Fruit fly (Drosophila melanogaster) whole organism, embryonic: ENCODE measurements around the gene CG13699.

Experiments
- Bdp1 ChIP-seq: fragments of 200-800 bp; sonication (Bioruptor generic); optimal IDR thresholded peaks from 3 replicates; lab custom pipeline; 2016; ENCODE audit warnings: missing biosample characterization, missing genetic modification characterization
- C15 ChIP-seq: fragments of 200-800 bp; sonication (Bioruptor generic); IDR thresholded peaks from 3 replicates; pipeline ENCODE4 v1.3.6; 2022; ENCODE audit warnings: missing biosample characterization, missing genetic modification characterization
- CG10209 ChIP-seq: fragments of 200-800 bp; sonication (Bioruptor generic); optimal IDR thresholded peaks from 3 replicates; lab custom pipeline; 2017; ENCODE audit warnings: missing biosample characterization, mild to moderate bottlenecking, missing genetic modification characterization, missing genetic modification reagents
- CG10366 ChIP-seq: fragments of 200-800 bp; sonication (Bioruptor generic); IDR thresholded peaks from 2 replicates; pipeline ENCODE4 v1.3.6; 2022; ENCODE audit warnings: missing biosample characterization, missing genetic modification characterization
- CG12236 ChIP-seq: fragments of 200-800 bp; sonication (Bioruptor generic); optimal IDR thresholded peaks from 2 replicates; lab custom pipeline; 2016; ENCODE audit warnings: missing biosample characterization, missing genetic modification characterization
- CG12299 ChIP-seq: fragments of 200-800 bp; sonication (Bioruptor generic); optimal IDR thresholded peaks from 2 replicates; lab custom pipeline; 2018; ENCODE audit warnings: missing biosample characterization, mild to moderate bottlenecking, missing genetic modification characterization
- CG12391 ChIP-seq: fragments of 200-800 bp; sonication (Bioruptor generic); optimal IDR thresholded peaks from 3 replicates; lab custom pipeline; 2018; ENCODE audit warnings: missing biosample characterization, mild to moderate bottlenecking, missing genetic modification characterization, moderate library complexity
- CG12659 ChIP-seq: fragments of 200-800 bp; sonication (Bioruptor generic); optimal IDR thresholded peaks from 3 replicates; lab custom pipeline; 2017; ENCODE audit warnings: mild to moderate bottlenecking, missing biosample characterization, missing genetic modification reagents, missing genetic modification characterization
- CG14014 ChIP-seq: fragments of 200-800 bp; sonication (Bioruptor generic); IDR thresholded peaks from 2 replicates; pipeline ENCODE4 v1.3.6; 2022; ENCODE audit warnings: missing biosample characterization, missing genetic modification characterization
- CG14050 ChIP-seq: fragments of 200-800 bp; sonication (Bioruptor generic); IDR thresholded peaks from 3 replicates; pipeline ENCODE4 v1.3.6; 2022; ENCODE audit warnings: missing biosample characterization, missing genetic modification characterization
- CG14965 ChIP-seq: fragments of 200-800 bp; sonication (Bioruptor generic); optimal IDR thresholded peaks from 2 replicates; lab custom pipeline; 2016; ENCODE audit warnings: missing biosample characterization, missing genetic modification characterization, borderline replicate concordance
- CG15269 ChIP-seq: fragments of 200-800 bp; sonication (Bioruptor generic); optimal IDR thresholded peaks from 2 replicates; lab custom pipeline; 2018; ENCODE audit warnings: missing biosample characterization, mild to moderate bottlenecking, missing genetic modification characterization, moderate library complexity
- CG1647 ChIP-seq: fragments of 200-800 bp; sonication (Bioruptor generic); optimal IDR thresholded peaks from 3 replicates; lab custom pipeline; 2016; ENCODE audit warnings: missing biosample characterization, missing genetic modification characterization
- CG32772 ChIP-seq: fragments of 200-800 bp; sonication (Bioruptor generic); IDR thresholded peaks from 2 replicates; pipeline ENCODE4 v1.3.6; 2022; ENCODE audit warnings: missing biosample characterization, missing genetic modification characterization
- CG3847 ChIP-seq: fragments of 200-800 bp; sonication (Bioruptor generic); IDR thresholded peaks from 2 replicates; pipeline ENCODE4 v1.3.6; 2022; ENCODE audit warnings: missing biosample characterization, missing genetic modification characterization
- CG4707 ChIP-seq: fragments of 200-800 bp; sonication (Bioruptor generic); optimal IDR thresholded peaks from 2 replicates; lab custom pipeline; 2018; ENCODE audit warnings: missing biosample characterization, mild to moderate bottlenecking, missing genetic modification characterization, moderate library complexity
- CG6254 ChIP-seq: fragments of 200-800 bp; sonication (Bioruptor generic); optimal IDR thresholded peaks from 3 replicates; lab custom pipeline; 2017; ENCODE audit warnings: mild to moderate bottlenecking, missing biosample characterization, missing genetic modification reagents, missing genetic modification characterization
- CG6791 ChIP-seq: fragments of 200-800 bp; sonication (Bioruptor generic); IDR thresholded peaks from 3 replicates; pipeline ENCODE4 v1.3.6; 2022; ENCODE audit warnings: missing biosample characterization, missing genetic modification characterization; ENCODE audit not compliant: partially characterized antibody
- CG8478 ChIP-seq: fragments of >200 bp; optimal IDR thresholded peaks from 2 replicates; lab custom pipeline; 2018
- CG8944 ChIP-seq: fragments of 200-800 bp; sonication (Bioruptor generic); optimal IDR thresholded peaks from 3 replicates; lab custom pipeline; 2016; ENCODE audit warnings: missing biosample characterization, missing genetic modification characterization
- CG9215 ChIP-seq: fragments of 200-800 bp; sonication (Bioruptor generic); IDR thresholded peaks from 2 replicates; pipeline ENCODE4 v1.3.6; 2022; ENCODE audit warnings: missing biosample characterization, missing genetic modification characterization
- CG9609 ChIP-seq: fragments of 200-800 bp; sonication (Bioruptor generic); optimal IDR thresholded peaks from 3 replicates; lab custom pipeline; 2016; ENCODE audit warnings: missing biosample characterization, missing genetic modification characterization
- D ChIP-seq, 2 experiments: fragments of 200-800 bp in 1 of 2; fragments of >200 bp in 1 of 2; sonication (Bioruptor generic) in 1 of 2; optimal IDR thresholded peaks; 2 replicates in 1 of 2; 3 replicates in 1 of 2; lab custom pipeline; 2017; ENCODE audit warnings: mild to moderate bottlenecking in 1 of 2, missing biosample characterization in 1 of 2, missing genetic modification characterization in 1 of 2, missing genetic modification reagents in 1 of 2
- D19A ChIP-seq: fragments of 200-800 bp; optimal IDR thresholded peaks from 3 replicates; lab custom pipeline; 2019; ENCODE audit warnings: missing biosample characterization, mild to moderate bottlenecking, missing genetic modification characterization, moderate library complexity
- Dbx ChIP-seq: fragments of 200-800 bp; sonication (Bioruptor generic); IDR thresholded peaks from 3 replicates; pipeline ENCODE4 v1.3.6; 2022; ENCODE audit warnings: missing biosample characterization, missing genetic modification characterization
- E2f2 ChIP-seq: fragments of 200-800 bp; sonication (Bioruptor generic); IDR thresholded peaks from 2 replicates; pipeline ENCODE4 v1.3.6; 2022; ENCODE audit warnings: missing biosample characterization, missing genetic modification characterization
- ERR ChIP-seq: fragments of 200-800 bp; sonication (Bioruptor generic); optimal IDR thresholded peaks from 2 replicates; lab custom pipeline; 2016; ENCODE audit warnings: missing biosample characterization, missing genetic modification characterization
- Ets65A ChIP-seq: fragments of 200-800 bp; sonication (Bioruptor generic); peaks from one replicate; lab custom pipeline; 2016; ENCODE audit warnings: missing biosample characterization, missing genetic modification characterization
- HLH4C ChIP-seq: fragments of 200-800 bp; sonication (Bioruptor generic); IDR thresholded peaks from 3 replicates; pipeline ENCODE4 v1.3.6; 2022; ENCODE audit warnings: missing biosample characterization, missing genetic modification characterization; ENCODE audit not compliant: partially characterized antibody
- NC2β ChIP-seq: fragments of 200-800 bp; sonication (Bioruptor generic); optimal IDR thresholded peaks from 2 replicates; lab custom pipeline; 2016; ENCODE audit warnings: missing biosample characterization, missing genetic modification characterization
- NK7.1 ChIP-seq: fragments of 200-800 bp; sonication (Bioruptor generic); optimal IDR thresholded peaks from 3 replicates; lab custom pipeline; 2016; ENCODE audit warnings: missing biosample characterization, missing genetic modification characterization
- Ssrp ChIP-seq: fragments of 200-800 bp; sonication (Bioruptor generic); optimal IDR thresholded peaks from 2 replicates; lab custom pipeline; 2018; ENCODE audit warnings: missing biosample characterization, mild to moderate bottlenecking, missing genetic modification characterization, moderate library complexity
- aop ChIP-seq: fragments of 200-800 bp; sonication (Bioruptor generic); IDR thresholded peaks from 2 replicates; pipeline ENCODE4 v1.3.6; 2022; ENCODE audit warnings: missing biosample characterization, missing genetic modification characterization
- cas ChIP-seq: fragments of 200-800 bp; sonication (Bioruptor generic); IDR thresholded peaks from 2 replicates; pipeline ENCODE4 v1.3.6; 2022; ENCODE audit warnings: missing biosample characterization, missing genetic modification characterization
- cato ChIP-seq: fragments of 200-800 bp; sonication (Bioruptor generic); optimal IDR thresholded peaks from 2 replicates; lab custom pipeline; 2016; ENCODE audit warnings: missing biosample characterization, missing genetic modification characterization, borderline replicate concordance
- corto ChIP-seq: fragments of 200-800 bp; sonication (Bioruptor generic); optimal IDR thresholded peaks from 2 replicates; lab custom pipeline; 2016; ENCODE audit warnings: missing biosample characterization, mild to moderate bottlenecking, missing genetic modification characterization, moderate library complexity
- cwo ChIP-seq: fragments of 200-800 bp; sonication (Bioruptor generic); optimal IDR thresholded peaks from 3 replicates; lab custom pipeline; 2017; ENCODE audit warnings: missing biosample characterization, missing genetic modification characterization, mild to moderate bottlenecking, moderate library complexity, missing genetic modification reagents
- dati ChIP-seq: fragments of 200-800 bp; sonication (Bioruptor generic); IDR thresholded peaks from 2 replicates; pipeline ENCODE4 v1.3.6; 2022; ENCODE audit warnings: missing biosample characterization, missing genetic modification characterization
- disco-r ChIP-seq: fragments of 200-800 bp; sonication (Bioruptor generic); optimal IDR thresholded peaks from 2 replicates; lab custom pipeline; 2016; ENCODE audit warnings: missing biosample characterization, missing genetic modification characterization
- esg ChIP-seq: fragments of 200-800 bp; sonication (Bioruptor generic); conservative IDR thresholded peaks from 2 replicates; pipeline ENCODE4 v1.3.6; 2022; ENCODE audit warnings: missing biosample characterization, missing genetic modification characterization
- ham ChIP-seq: fragments of 200-800 bp; sonication (Bioruptor generic); IDR thresholded peaks from 2 replicates; pipeline ENCODE4 v1.3.6; 2022; ENCODE audit warnings: missing biosample characterization, missing genetic modification characterization
- ken ChIP-seq: fragments of 200-800 bp; sonication (Bioruptor generic); IDR thresholded peaks from 3 replicates; pipeline ENCODE4 v1.3.6; 2022; ENCODE audit warnings: missing biosample characterization, missing genetic modification characterization
- lilli ChIP-seq: fragments of 200-800 bp; sonication (Bioruptor generic); optimal IDR thresholded peaks from 3 replicates; lab custom pipeline; 2016; ENCODE audit warnings: missing biosample characterization, missing genetic modification characterization
- maf-S ChIP-seq: fragments of 200-800 bp; sonication (Bioruptor generic); optimal IDR thresholded peaks from 2 replicates; lab custom pipeline; 2016; ENCODE audit warnings: missing biosample characterization, missing genetic modification characterization
- mld ChIP-seq: fragments of 200-800 bp; sonication (Bioruptor generic); IDR thresholded peaks from 3 replicates; pipeline ENCODE4 v1.3.6; 2022; ENCODE audit warnings: missing biosample characterization, missing genetic modification characterization; ENCODE audit not compliant: partially characterized antibody
- nau ChIP-seq: fragments of 200-800 bp; sonication (Bioruptor generic); optimal IDR thresholded peaks from 3 replicates; lab custom pipeline; 2017; ENCODE audit warnings: missing biosample characterization, mild to moderate bottlenecking, missing genetic modification characterization, missing genetic modification reagents
- nerfin-1 ChIP-seq: fragments of 200-800 bp; sonication (Bioruptor generic); optimal IDR thresholded peaks from 3 replicates; lab custom pipeline; 2019; ENCODE audit warnings: missing biosample characterization, mild to moderate bottlenecking, missing genetic modification characterization, moderate library complexity
- row ChIP-seq: fragments of 200-800 bp; sonication (Bioruptor generic); IDR thresholded peaks from 3 replicates; pipeline ENCODE4 v1.3.6; 2022; ENCODE audit warnings: missing biosample characterization, missing genetic modification characterization
- salm ChIP-seq: fragments of 200-800 bp; sonication (Bioruptor generic); optimal IDR thresholded peaks from 2 replicates; lab custom pipeline; 2018; ENCODE audit warnings: missing biosample characterization, mild to moderate bottlenecking, missing genetic modification characterization
- sna ChIP-seq: fragments of 200-800 bp; sonication (Bioruptor generic); IDR thresholded peaks from 2 replicates; pipeline ENCODE4 v1.3.6; 2022; ENCODE audit warnings: missing biosample characterization, missing genetic modification characterization; ENCODE audit not compliant: partially characterized antibody

The CG13699 gene

dm6 chr3L:18192858-18193478 is 30.6 kb upstream of the CG13699 start (continued):
- TF ChIP-seq CG14050 (GFP tag; lab: Robert Waterston, UW) (no peak), aop (no peak), disco-r (GFP tag; lab: Kevin White, UChicago) (no peak), CG3847 (no peak; the same call in 1 of the 2 replicates), Dbx (GFP tag; lab: Robert Waterston, UW) (peak; percentile 60; the same call in 1 of the 3 replicates), ERR (no peak), CG12299 (no peak), CG12236 (GFP tag; lab: Kevin White, UChicago) (no peak), CG9609 (GFP tag; lab: Kevin White, UChicago) (no peak), dati (GFP tag; lab: Robert Waterston, UW) (no peak), CG8478 (no peak), CG15269 (peak; percentile 81), esg (peak; percentile 54), cas (GFP tag; lab: Robert Waterston, UW) (no peak), CG4707 (GFP tag; lab: Kevin White, UChicago) (no peak), CG1647 (GFP tag; lab: Kevin White, UChicago) (no peak), corto (GFP tag; lab: Kevin White, UChicago) (peak; percentile 54), row (GFP tag; lab: Robert Waterston, UW) (peak; percentile 80), lilli (GFP tag; lab: Kevin White, UChicago) (peak; percentile 1), E2f2 (GFP tag; lab: Robert Waterston, UW) (peak; percentile 40; the same call in 1 of the 2 replicates), CG6254 (GFP tag; lab: Kevin White, UChicago) (peak; percentile 82), ham (GFP tag; lab: Robert Waterston, UW) (no peak), CG32772 (GFP tag; lab: Robert Waterston, UW) (peak; percentile 56; the same call in 1 of the 2 replicates), cato (GFP tag; lab: Kevin White, UChicago) (peak; percentile 30), salm (peak; percentile 69), cwo (peak; percentile 63), NK7.1 (GFP tag; lab: Kevin White, UChicago) (no peak), sna (GFP tag; lab: Robert Waterston, UW) (no peak), NC2β (no peak), CG6791 (no peak), CG10366 (GFP tag; lab: Robert Waterston, UW) (peak; percentile 37; the same call in 1 of the 2 replicates), mld (GFP tag; lab: Robert Waterston, UW) (no peak), Bdp1 (GFP tag; lab: Kevin White, UChicago) (no peak), CG8944 (GFP tag; lab: Kevin White, UChicago) (no peak), D19A (tag; lab: Kevin White, UChicago) (peak; percentile 87), Ets65A (GFP tag; lab: Kevin White, UChicago) (no peak), CG9215 (GFP tag; lab: Robert Waterston, UW) (peak; percentile 66), maf-S (no peak), Ssrp (tag; lab: Kevin White, UChicago) (peak; percentile 90), D (optimal IDR thresholded peaks at IDR 0.05; lab: Kevin White, UChicago) (no peak), D (GFP tag; optimal IDR thresholded peaks at IDR 0.05; lab: Kevin White, UChicago) (peak; percentile 83), nau (no peak), CG14965 (GFP tag; lab: Kevin White, UChicago) (no peak), CG12659 (GFP tag; lab: Kevin White, UChicago) (peak; percentile 68), ken (GFP tag; lab: Robert Waterston, UW) (no peak), HLH4C (GFP tag; lab: Robert Waterston, UW) (no peak), CG12391 (tag; lab: Kevin White, UChicago) (peak; percentile 91), C15 (no peak), CG10209 (GFP tag; lab: Kevin White, UChicago) (peak; percentile 84), nerfin-1 (tag; lab: Kevin White, UChicago) (peak; percentile 81), CG14014 (GFP tag; lab: Robert Waterston, UW) (0 out of 2 replicates have a peak, but pooled peaks have one; percentile 40)
